Fruit fly (Drosophila melanogaster) whole organism, embryonic: ENCODE results near the gene nol.

Experiments used
- Aef1 ChIP-seq: fragments of 200-800 bp; sonication (Bioruptor generic); IDR thresholded peaks from 3 replicates; pipeline ENCODE4 v1.3.6; 2022; ENCODE audit warnings: missing biosample characterization, missing genetic modification characterization
- Atf3 ChIP-seq: fragments of 200-800 bp; sonication (Bioruptor generic); optimal IDR thresholded peaks from 3 replicates; lab custom pipeline; 2016; ENCODE audit warnings: missing biosample characterization, missing genetic modification characterization
- CG10431 ChIP-seq: fragments of 200-800 bp; sonication (Bioruptor generic); optimal IDR thresholded peaks from 3 replicates; lab custom pipeline; 2018; ENCODE audit warnings: missing biosample characterization, mild to moderate bottlenecking, missing genetic modification characterization
- CG10979 ChIP-seq: fragments of 200-800 bp; sonication (Bioruptor generic); optimal IDR thresholded peaks from 2 replicates; lab custom pipeline; 2018; ENCODE audit warnings: missing biosample characterization, mild to moderate bottlenecking, missing genetic modification characterization, moderate library complexity
- CG11695 ChIP-seq: fragments of 200-800 bp; sonication (Bioruptor generic); IDR thresholded peaks from 3 replicates; pipeline ENCODE4 v1.3.6; 2022; ENCODE audit warnings: missing biosample characterization, missing genetic modification characterization
- CG12942 ChIP-seq: fragments of 200-800 bp; sonication (Bioruptor generic); optimal IDR thresholded peaks from 3 replicates; lab custom pipeline; 2016; ENCODE audit warnings: missing biosample characterization, missing genetic modification characterization
- CG13624 ChIP-seq: fragments of 200-800 bp; sonication (Bioruptor generic); optimal IDR thresholded peaks from 2 replicates; lab custom pipeline; 2016; ENCODE audit warnings: missing biosample characterization, missing genetic modification characterization
- CG14965 ChIP-seq: fragments of 200-800 bp; sonication (Bioruptor generic); optimal IDR thresholded peaks from 2 replicates; lab custom pipeline; 2016; ENCODE audit warnings: missing biosample characterization, missing genetic modification characterization, borderline replicate concordance
- CG15514 ChIP-seq: fragments of 200-800 bp; sonication (Bioruptor generic); optimal IDR thresholded peaks from 3 replicates; lab custom pipeline; 2017; ENCODE audit warnings: missing biosample characterization, missing genetic modification characterization, mild to moderate bottlenecking, moderate library complexity, missing genetic modification reagents
- CG1603 ChIP-seq: fragments of 200-800 bp; sonication (Bioruptor generic); optimal IDR thresholded peaks from 2 replicates; lab custom pipeline; 2019; ENCODE audit warnings: missing biosample characterization, mild to moderate bottlenecking, missing genetic modification characterization, moderate library complexity
- CG17359 ChIP-seq: fragments of 200-800 bp; sonication (Bioruptor generic); optimal IDR thresholded peaks from 3 replicates; lab custom pipeline; 2018; ENCODE audit warnings: missing biosample characterization, mild to moderate bottlenecking, missing genetic modification characterization, moderate library complexity
- CG18599 ChIP-seq: fragments of 200-800 bp; sonication (Bioruptor generic); optimal IDR thresholded peaks from 3 replicates; lab custom pipeline; 2017; ENCODE audit warnings: missing biosample characterization, missing genetic modification characterization, mild to moderate bottlenecking, moderate library complexity, missing genetic modification reagents
- CG2678 ChIP-seq: fragments of 200-800 bp; sonication (Bioruptor generic); optimal IDR thresholded peaks from 3 replicates; lab custom pipeline; 2019; ENCODE audit warnings: missing biosample characterization, mild to moderate bottlenecking, missing genetic modification characterization, moderate library complexity
- CG3163 ChIP-seq: fragments of 200-800 bp; sonication (Bioruptor generic); optimal IDR thresholded peaks from 3 replicates; lab custom pipeline; 2016; ENCODE audit warnings: missing biosample characterization, missing genetic modification characterization
- CG33557 ChIP-seq: fragments of 200-800 bp; sonication (Bioruptor generic); optimal IDR thresholded peaks from 2 replicates; lab custom pipeline; 2019; ENCODE audit warnings: missing biosample characterization, mild to moderate bottlenecking, missing genetic modification characterization, moderate library complexity
- CG3726 ChIP-seq: fragments of 200-800 bp; sonication (Bioruptor generic); IDR thresholded peaks from 3 replicates; pipeline ENCODE4, ENCODE4 v1.3.6; 2022; ENCODE audit warnings: missing biosample characterization, missing genetic modification characterization
- CG3847 ChIP-seq: fragments of 200-800 bp; sonication (Bioruptor generic); IDR thresholded peaks from 2 replicates; pipeline ENCODE4 v1.3.6; 2022; ENCODE audit warnings: missing biosample characterization, missing genetic modification characterization
- CG7357 ChIP-seq: fragments of 200-800 bp; sonication (Bioruptor generic); IDR thresholded peaks from 3 replicates; pipeline ENCODE4 v1.3.6; 2022; ENCODE audit warnings: missing biosample characterization, missing genetic modification characterization
- CG7987 ChIP-seq: fragments of 200-800 bp; sonication (Bioruptor generic); optimal IDR thresholded peaks from 2 replicates; lab custom pipeline; 2018; ENCODE audit warnings: missing biosample characterization, mild to moderate bottlenecking, missing genetic modification characterization, moderate library complexity
- CG8089 ChIP-seq: fragments of 200-800 bp; sonication (Bioruptor generic); optimal IDR thresholded peaks from 3 replicates; lab custom pipeline; 2016; ENCODE audit warnings: missing biosample characterization, missing genetic modification characterization
- CG8478 ChIP-seq: fragments of >200 bp; optimal IDR thresholded peaks from 2 replicates; lab custom pipeline; 2018
- D ChIP-seq, 2 experiments: fragments of 200-800 bp in 1 of 2; fragments of >200 bp in 1 of 2; sonication (Bioruptor generic) in 1 of 2; optimal IDR thresholded peaks; 2 replicates in 1 of 2; 3 replicates in 1 of 2; lab custom pipeline; 2017; ENCODE audit warnings: mild to moderate bottlenecking in 1 of 2, missing biosample characterization in 1 of 2, missing genetic modification characterization in 1 of 2, missing genetic modification reagents in 1 of 2
- Dad ChIP-seq: fragments of 200-800 bp; sonication (Bioruptor generic); optimal IDR thresholded peaks from 3 replicates; lab custom pipeline; 2016; ENCODE audit warnings: missing biosample characterization, missing genetic modification characterization
- Dbx ChIP-seq: fragments of 200-800 bp; sonication (Bioruptor generic); IDR thresholded peaks from 3 replicates; pipeline ENCODE4 v1.3.6; 2022; ENCODE audit warnings: missing biosample characterization, missing genetic modification characterization
- Dek ChIP-seq: fragments of 200-800 bp; sonication (Bioruptor generic); optimal IDR thresholded peaks from 3 replicates; lab custom pipeline; 2019; ENCODE audit warnings: missing biosample characterization, mild to moderate bottlenecking, missing genetic modification characterization, moderate library complexity
- E2f1 ChIP-seq: fragments of 200-800 bp; sonication (Bioruptor generic); IDR thresholded peaks from 2 replicates; pipeline ENCODE4 v1.3.6; 2022; ENCODE audit warnings: missing biosample characterization, missing genetic modification characterization
- HHEX ChIP-seq: fragments of 200-800 bp; sonication (Bioruptor generic); optimal IDR thresholded peaks from 3 replicates; lab custom pipeline; 2017; ENCODE audit warnings: missing biosample characterization, mild to moderate bottlenecking, missing genetic modification characterization, missing genetic modification reagents
- Hr51 ChIP-seq, 2 experiments: fragments of 200-800 bp; sonication (Bioruptor generic); optimal IDR thresholded peaks; 2 replicates in 1 of 2; 3 replicates in 1 of 2; lab custom pipeline; 2016 to 2018; ENCODE audit warnings: missing biosample characterization in 2 of 2, missing genetic modification characterization in 2 of 2, mild to moderate bottlenecking in 1 of 2, moderate library complexity in 1 of 2
- Med ChIP-seq: fragments of 200-800 bp; sonication (Bioruptor generic); peaks from one replicate; lab custom pipeline; 2016; ENCODE audit warnings: missing biosample characterization, missing genetic modification characterization, mild to moderate bottlenecking, inconsistent platforms, moderate library complexity
- Neu2 ChIP-seq: fragments of 200-800 bp; sonication (Bioruptor generic); optimal IDR thresholded peaks from 3 replicates; lab custom pipeline; 2016; ENCODE audit warnings: missing biosample characterization, missing genetic modification characterization, borderline replicate concordance
- Poxn ChIP-seq: fragments of 200-800 bp; sonication (Bioruptor generic); IDR thresholded peaks from 2 replicates; pipeline ENCODE4 v1.3.6; 2022; ENCODE audit warnings: missing biosample characterization, missing genetic modification characterization
- ab ChIP-seq: fragments of 200-800 bp; sonication (Bioruptor generic); optimal IDR thresholded peaks from 2 replicates; lab custom pipeline; 2016; ENCODE audit warnings: missing biosample characterization, missing genetic modification characterization
- chinmo ChIP-seq: fragments of 200-800 bp; sonication (Bioruptor generic); IDR thresholded peaks from 4 replicates; pipeline ENCODE4 v1.3.6; 2022; ENCODE audit warnings: missing biosample characterization, missing genetic modification characterization; ENCODE audit not compliant: partially characterized antibody
- chn ChIP-seq: fragments of 200-800 bp; sonication (Bioruptor generic); optimal IDR thresholded peaks from 2 replicates; lab custom pipeline; 2016; ENCODE audit warnings: missing biosample characterization, missing genetic modification characterization
- corto ChIP-seq: fragments of 200-800 bp; sonication (Bioruptor generic); optimal IDR thresholded peaks from 2 replicates; lab custom pipeline; 2016; ENCODE audit warnings: missing biosample characterization, mild to moderate bottlenecking, missing genetic modification characterization, moderate library complexity
- en ChIP-seq: fragments of 200-800 bp; sonication (Bioruptor generic); optimal IDR thresholded peaks from 2 replicates; lab custom pipeline; 2016; ENCODE audit warnings: missing biosample characterization, missing genetic modification characterization
- grn ChIP-seq: fragments of 200-800 bp; sonication (Bioruptor generic); optimal IDR thresholded peaks from 3 replicates; lab custom pipeline; 2017; ENCODE audit warnings: missing biosample characterization, missing genetic modification characterization
- jumu ChIP-seq: fragments of 200-800 bp; sonication (Bioruptor generic); optimal IDR thresholded peaks from 3 replicates; lab custom pipeline; 2016; ENCODE audit warnings: missing biosample characterization, missing genetic modification characterization
- kni ChIP-seq: fragments of 200-800 bp; sonication (Bioruptor generic); optimal IDR thresholded peaks from 3 replicates; lab custom pipeline; 2017; ENCODE audit warnings: mild to moderate bottlenecking, missing biosample characterization, missing genetic modification reagents, missing genetic modification characterization
- oc ChIP-seq: fragments of 200-800 bp; sonication (Bioruptor generic); optimal IDR thresholded peaks from 2 replicates; lab custom pipeline; 2018; ENCODE audit warnings: missing biosample characterization, mild to moderate bottlenecking, missing genetic modification characterization, moderate library complexity
- org-1 ChIP-seq: fragments of 200-800 bp; sonication (Bioruptor generic); optimal IDR thresholded peaks from 2 replicates; lab custom pipeline; 2017; ENCODE audit warnings: missing biosample characterization, missing genetic modification characterization
- pfk ChIP-seq: fragments of 200-800 bp; sonication (Bioruptor generic); optimal IDR thresholded peaks from 2 replicates; lab custom pipeline; 2018; ENCODE audit warnings: missing biosample characterization, mild to moderate bottlenecking, missing genetic modification characterization, moderate library complexity
- phol ChIP-seq: fragments of 200-800 bp; sonication (Bioruptor generic); optimal IDR thresholded peaks from 3 replicates; lab custom pipeline; 2018; ENCODE audit warnings: missing biosample characterization, mild to moderate bottlenecking, missing genetic modification characterization, moderate library complexity
- pzg ChIP-seq: fragments of 200-800 bp; sonication (Bioruptor generic); optimal IDR thresholded peaks from 3 replicates; lab custom pipeline; 2018; ENCODE audit warnings: missing biosample characterization, mild to moderate bottlenecking, missing genetic modification characterization, moderate library complexity
- repo ChIP-seq: fragments of 200-800 bp; sonication (Bioruptor generic); optimal IDR thresholded peaks from 2 replicates; lab custom pipeline; 2016; ENCODE audit warnings: missing biosample characterization, missing genetic modification characterization
- slbo ChIP-seq: fragments of 200-800 bp; sonication (Bioruptor generic); IDR thresholded peaks from 2 replicates; pipeline ENCODE4 v1.3.6; 2022; ENCODE audit warnings: missing biosample characterization, missing genetic modification characterization
- sr ChIP-seq: fragments of 200-800 bp; sonication (Bioruptor generic); IDR thresholded peaks from 3 replicates; pipeline ENCODE4 v1.3.6; 2022; ENCODE audit warnings: missing biosample characterization, missing genetic modification characterization
- unpg ChIP-seq: fragments of 200-800 bp; sonication (Bioruptor generic); optimal IDR thresholded peaks from 3 replicates; lab custom pipeline; 2018; ENCODE audit warnings: missing biosample characterization, mild to moderate bottlenecking, missing genetic modification characterization, moderate library complexity
- wek ChIP-seq: fragments of 200-800 bp; sonication (Bioruptor generic); optimal IDR thresholded peaks from 3 replicates; lab custom pipeline; 2018; ENCODE audit warnings: missing biosample characterization, mild to moderate bottlenecking, missing genetic modification characterization, moderate library complexity

Gene nol

dm6 chr3L:11119901-11120418 lies 10.7 kb upstream of the nol start (continued):
- no peak for TF ChIP-seq CG10979 (tag; lab: Kevin White, UChicago)
- TF ChIP-seq CG3847 (GFP tag; lab: Robert Waterston, UW), result no peak; the same call in 1 of the 2 replicates
- TF ChIP-seq CG8478 (lab: Kevin White, UChicago), result peak; percentile 88
- TF ChIP-seq phol (tag; lab: Kevin White, UChicago), result no peak
- no peak for TF ChIP-seq CG33557 (GFP tag; lab: Kevin White, UChicago)
- no peak for TF ChIP-seq CG12942
- peak; percentile 67 for TF ChIP-seq CG18599 (GFP tag; lab: Kevin White, UChicago)
- TF ChIP-seq org-1 (GFP tag; lab: Kevin White, UChicago), result peak; percentile 66
- TF ChIP-seq slbo (GFP tag; lab: Robert Waterston, UW), result peak; percentile 40
- TF ChIP-seq chinmo (GFP tag; lab: Robert Waterston, UW), result peak; percentile 33; the same call in 1 of the 4 replicates
- peak; percentile 64 for TF ChIP-seq Med (GFP tag; lab: Kevin White, UChicago)
- TF ChIP-seq CG7357 (GFP tag; lab: Robert Waterston, UW), result no peak
- no peak for TF ChIP-seq E2f1 (GFP tag; lab: Robert Waterston, UW)
- peak; percentile 40 for TF ChIP-seq CG17359 (tag; lab: Kevin White, UChicago)
- TF ChIP-seq Dad (GFP tag; lab: Kevin White, UChicago), result no peak
- no peak for TF ChIP-seq ab (GFP tag; lab: Kevin White, UChicago)
- TF ChIP-seq jumu (GFP tag; lab: Kevin White, UChicago), result peak; percentile 14
- TF ChIP-seq en, result no peak
- peak; percentile 39 for TF ChIP-seq HHEX (GFP tag; lab: Kevin White, UChicago)
- TF ChIP-seq CG8089 (GFP tag; lab: Kevin White, UChicago), result no peak
- peak; percentile 22 for TF ChIP-seq CG7987 (GFP tag; lab: Kevin White, UChicago)
- TF ChIP-seq CG1603 (tag; lab: Kevin White, UChicago), result peak; percentile 41
- no peak for TF ChIP-seq Dek (tag; lab: Kevin White, UChicago)
- peak; percentile 14 for TF ChIP-seq repo (GFP tag; lab: Kevin White, UChicago)
- peak; percentile 40 for TF ChIP-seq CG10431 (GFP tag; lab: Kevin White, UChicago)
- no peak for TF ChIP-seq Aef1 (GFP tag; lab: Robert Waterston, UW)
- 0 out of 3 replicates have a peak, but pooled peaks have one; percentile 17 for TF ChIP-seq Dbx
- TF ChIP-seq oc (tag; lab: Kevin White, UChicago), result peak; percentile 9
- peak; percentile 64 for TF ChIP-seq wek (GFP tag; lab: Kevin White, UChicago)
- peak; percentile 36 for TF ChIP-seq CG13624 (GFP tag; lab: Kevin White, UChicago)
- no peak for TF ChIP-seq chn (GFP tag; lab: Kevin White, UChicago)
- peak; percentile 5 for TF ChIP-seq unpg
- TF ChIP-seq corto, result peak; percentile 63
- TF ChIP-seq D (optimal IDR thresholded peaks at IDR 0.05; lab: Kevin White, UChicago), result peak; percentile 27
- TF ChIP-seq D (GFP tag; optimal IDR thresholded peaks at IDR 0.05; lab: Kevin White, UChicago), result no peak
- peak; percentile 53 for TF ChIP-seq CG2678 (tag; lab: Kevin White, UChicago)
- TF ChIP-seq CG3163 (GFP tag; lab: Kevin White, UChicago), result peak; percentile 65
- no peak for TF ChIP-seq Atf3 (GFP tag; lab: Kevin White, UChicago)
- no peak for TF ChIP-seq Neu2
- TF ChIP-seq CG3726 (GFP tag; lab: Robert Waterston, UW), result no peak
- TF ChIP-seq pfk (GFP tag; lab: Kevin White, UChicago), result peak; percentile 55
- peak; percentile 37; the same call in 1 of the 3 replicates for TF ChIP-seq sr (GFP tag; lab: Robert Waterston, UW)
- no peak for TF ChIP-seq Poxn
- TF ChIP-seq CG14965 (GFP tag; lab: Kevin White, UChicago), result peak; percentile 3
- TF ChIP-seq CG11695, result 0 out of 3 replicates have a peak, but pooled peaks have one; percentile 14
- no peak for TF ChIP-seq grn
- TF ChIP-seq Hr51 (GFP tag; optimal IDR thresholded peaks at IDR 0.05; lab: Kevin White, UChicago), result peak in 1 of 2 experiments; percentile 29
- TF ChIP-seq kni (GFP tag; lab: Kevin White, UChicago), result peak; percentile 95
- TF ChIP-seq pzg (GFP tag; lab: Kevin White, UChicago), result peak; percentile 8
- peak; percentile 20 for TF ChIP-seq CG15514 (GFP tag; lab: Kevin White, UChicago)
